Worm (Caenorhabditis elegans): Measurements from ENCODE around the gene dve-1.

The dve-1 gene

DNA sequence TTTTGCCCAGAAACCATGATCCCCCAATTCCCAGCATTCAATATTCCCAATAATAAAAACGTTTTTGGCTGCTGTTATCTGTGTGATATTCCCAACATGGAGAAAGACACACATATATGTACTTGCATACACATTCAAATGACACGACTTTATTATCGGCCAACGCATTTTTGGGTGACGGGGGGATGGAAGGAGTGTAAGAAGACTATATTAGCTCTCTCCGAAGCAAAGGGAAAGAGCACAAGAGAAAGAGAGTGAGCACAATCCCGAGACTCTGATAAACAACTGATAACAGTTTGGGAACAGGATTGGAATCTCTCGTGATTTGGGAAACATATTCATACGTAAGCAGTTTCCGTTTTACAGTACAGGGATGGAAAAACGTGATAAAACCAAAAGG is 6.8 kb upstream of the dve-1 start:
- TF ChIP-seq elt-2 (tag; optimal IDR thresholded peaks at IDR 0.05), result peak; percentile 69
- no peak for TF ChIP-seq ref-2 (tag; optimal IDR thresholded peaks at IDR 0.05)

DNA sequence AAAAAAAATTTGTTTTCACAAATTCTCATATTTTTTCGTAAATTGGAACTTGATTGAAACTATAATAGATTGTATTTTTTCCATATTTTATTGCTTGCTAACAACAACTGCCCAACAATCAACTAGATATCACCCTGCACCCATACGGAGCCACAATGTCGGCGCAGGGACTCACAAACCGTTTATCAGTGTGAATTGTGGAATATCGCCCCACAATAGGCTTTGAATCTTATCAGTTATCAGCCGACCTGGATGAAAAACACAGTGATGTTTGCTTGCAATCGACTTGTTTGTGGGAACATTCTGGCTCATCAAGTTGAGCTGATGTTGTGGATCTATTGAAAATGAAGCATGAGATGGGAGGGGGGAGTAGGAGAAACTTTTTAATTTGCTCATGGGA is 5.4 kb upstream of the dve-1 start:
- TF ChIP-seq fkh-10 (GFP tag; optimal IDR thresholded peaks at IDR 0.05), result no peak
- no peak for TF ChIP-seq pros-1 (tag; optimal IDR thresholded peaks at IDR 0.05)
- no peak for TF ChIP-seq ceh-48 (tag; optimal IDR thresholded peaks at IDR 0.05)
- TF ChIP-seq ceh-18 (tag; optimal IDR thresholded peaks at IDR 0.05), result no peak
- no peak for TF ChIP-seq ceh-9 (tag; optimal IDR thresholded peaks at IDR 0.05)
- TF ChIP-seq ceh-19 (GFP tag; optimal IDR thresholded peaks at IDR 0.05), result no peak
- TF ChIP-seq C08G9.2 (tag; optimal IDR thresholded peaks at IDR 0.05), result no peak
- TF ChIP-seq ceh-31 (tag; optimal IDR thresholded peaks at IDR 0.05), result no peak
- no peak for TF ChIP-seq hlh-13 (GFP tag; optimal IDR thresholded peaks at IDR 0.05)
- TF ChIP-seq gmeb-2 (tag; optimal IDR thresholded peaks at IDR 0.05), result no peak
- no peak for TF ChIP-seq zip-5 (tag; optimal IDR thresholded peaks at IDR 0.05)
- no peak for TF ChIP-seq ceh-30 (tag; optimal IDR thresholded peaks at IDR 0.05)
- TF ChIP-seq hlh-30 (tag; optimal IDR thresholded peaks at IDR 0.05; ENCODE audit: insufficient read depth), result no peak
- no peak for TF ChIP-seq che-1 (tag; optimal IDR thresholded peaks at IDR 0.05)
- TF ChIP-seq elt-2 (tag; optimal IDR thresholded peaks at IDR 0.05), result no peak
- TF ChIP-seq nhr-11 (tag; optimal IDR thresholded peaks at IDR 0.05), result no peak
- TF ChIP-seq C38D4.7 (GFP tag; optimal IDR thresholded peaks at IDR 0.05), result no peak
- no peak for TF ChIP-seq T23F11.4 (GFP tag; optimal IDR thresholded peaks at IDR 0.05)
- TF ChIP-seq pqm-1 (tag; optimal IDR thresholded peaks at IDR 0.05), result no peak
- no peak for TF ChIP-seq npax-4 (tag; optimal IDR thresholded peaks at IDR 0.05)

DNA sequence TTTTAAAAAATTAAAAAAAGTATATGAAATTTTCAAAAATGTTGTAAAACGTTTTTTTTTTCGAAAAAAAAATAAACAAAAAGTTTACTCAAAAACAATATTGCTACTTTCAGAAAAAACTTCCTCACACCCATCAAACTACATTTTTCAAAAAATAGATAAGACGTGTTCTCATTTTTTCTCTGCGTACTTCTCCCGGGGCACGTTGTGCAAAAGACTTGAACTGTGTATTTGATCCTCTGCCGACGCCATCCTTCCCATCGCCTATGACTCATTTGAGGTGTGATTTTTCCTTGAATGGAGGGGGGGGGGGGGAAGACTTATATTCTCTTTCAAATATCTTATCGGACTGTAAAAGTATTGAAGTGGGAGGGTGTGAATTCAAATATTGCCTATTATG is 4.8 kb upstream of the dve-1 start:
- no peak for TF ChIP-seq lin-11 (tag; optimal IDR thresholded peaks at IDR 0.05)
- TF ChIP-seq sox-4 (tag; optimal IDR thresholded peaks at IDR 0.05), result no peak
- no peak for TF ChIP-seq tbx-2 (tag; optimal IDR thresholded peaks at IDR 0.05)
- TF ChIP-seq pax-1 (tag; optimal IDR thresholded peaks at IDR 0.05), result no peak

DNA sequence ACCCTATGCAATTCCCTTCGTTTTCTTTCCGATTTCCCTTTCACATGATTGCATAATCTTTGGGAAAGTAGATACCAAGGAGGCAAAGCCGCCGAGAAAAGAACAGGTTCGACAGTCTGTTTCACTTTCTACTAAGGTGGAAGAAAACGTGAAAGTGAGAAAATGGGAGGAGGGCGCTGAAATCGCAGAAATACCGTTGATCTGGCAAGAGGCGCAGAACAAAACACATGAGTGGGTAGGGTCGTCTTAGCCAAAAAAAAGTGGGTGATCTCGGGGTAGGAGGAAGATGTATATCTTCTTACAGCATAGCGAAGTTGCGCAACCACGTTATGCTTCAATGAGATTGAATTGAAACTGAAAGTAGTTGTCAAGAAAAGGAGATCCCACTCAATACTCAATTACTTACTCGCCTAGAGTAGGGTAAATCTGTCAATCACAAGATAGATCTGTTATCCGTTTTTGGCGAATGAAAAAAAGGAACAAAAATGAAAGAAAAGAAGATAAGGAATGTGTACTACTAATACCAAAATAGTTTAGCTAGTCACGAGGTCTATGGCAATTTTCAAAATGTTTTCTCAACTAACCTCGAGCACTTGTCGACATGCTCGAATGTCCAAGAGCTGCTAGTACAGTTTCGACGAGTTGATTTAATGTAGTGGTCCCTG is 451 bp downstream of the dve-1 start:
- TF ChIP-seq tbx-7 (tag; optimal IDR thresholded peaks at IDR 0.05) (no peak), ceh-31 (tag; optimal IDR thresholded peaks at IDR 0.05) (no peak), T23F11.4 (GFP tag; optimal IDR thresholded peaks at IDR 0.05) (no peak), rnt-1 (tag; optimal IDR thresholded peaks at IDR 0.05) (no peak), Y22D7AL.16 (tag; optimal IDR thresholded peaks at IDR 0.05) (no peak)

- TF ChIP-seq odd-2 (tag; optimal IDR thresholded peaks at IDR 0.05) (no peak), nfya-1 (tag; optimal IDR thresholded peaks at IDR 0.05) (peak; percentile 54), ahr-1 (tag; optimal IDR thresholded peaks at IDR 0.05) (no peak)
Observed at ce11 chrX:431596-431995, 2.0 kb downstream of the dve-1 start.

DNA sequence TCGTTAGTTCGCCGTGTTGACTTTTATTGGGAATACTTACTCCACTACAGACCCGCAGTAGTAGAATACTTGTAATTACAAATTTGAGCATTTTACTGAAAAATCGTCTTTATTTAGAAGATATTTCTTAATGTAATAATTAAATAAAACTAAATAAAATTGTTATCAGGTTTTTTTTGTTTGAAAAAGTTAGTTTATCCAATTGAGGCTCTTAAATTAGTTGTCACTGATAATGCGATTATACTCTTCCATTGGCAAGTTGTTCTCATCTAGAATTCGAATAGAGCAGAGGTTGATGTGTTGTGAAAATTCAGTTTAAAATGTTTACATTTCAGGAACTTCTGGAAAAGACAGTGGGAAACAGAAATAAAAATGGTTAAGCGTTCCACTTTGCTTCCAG is 8.1 kb downstream of the dve-1 start, which contains the start of gene ZK1193.2:
TSS of gene ZK1193.2 (minus strand) at position 101 of the 400 bp plus-strand sequence.
- no peak for TF ChIP-seq hlh-13 (GFP tag; optimal IDR thresholded peaks at IDR 0.05)
- no peak for TF ChIP-seq ceh-6 (GFP tag; optimal IDR thresholded peaks at IDR 0.05)
- TF ChIP-seq T23F11.4 (GFP tag; optimal IDR thresholded peaks at IDR 0.05), result no peak
- TF ChIP-seq odd-2 (tag; optimal IDR thresholded peaks at IDR 0.05), result no peak
- no peak for TF ChIP-seq unc-55 (GFP tag; optimal IDR thresholded peaks at IDR 0.05)
- no peak for TF ChIP-seq che-1 (tag; optimal IDR thresholded peaks at IDR 0.05)
- TF ChIP-seq pha-2 (tag; optimal IDR thresholded peaks at IDR 0.05), result no peak
- no peak for TF ChIP-seq pax-1 (tag; optimal IDR thresholded peaks at IDR 0.05)
- TF ChIP-seq sox-4 (tag; optimal IDR thresholded peaks at IDR 0.05), result no peak
- TF ChIP-seq hlh-15 (tag; optimal IDR thresholded peaks at IDR 0.05), result no peak
- TF ChIP-seq mec-3 (tag; optimal IDR thresholded peaks at IDR 0.05; ENCODE audit: borderline replicate concordance), result no peak
- TF ChIP-seq sox-2 (GFP tag; IDR thresholded peaks at IDR 0.05), result no peak
- TF ChIP-seq ceh-18 (tag; optimal IDR thresholded peaks at IDR 0.05), result no peak
- TF ChIP-seq eyg-1 (tag; optimal IDR thresholded peaks at IDR 0.05), result no peak
- TF ChIP-seq unc-3 (GFP tag; conservative IDR thresholded peaks at IDR 0.05), result no peak
- TF ChIP-seq unc-3 (tag; optimal IDR thresholded peaks at IDR 0.05), result no peak
- no peak for TF ChIP-seq pat-9 (tag; optimal IDR thresholded peaks at IDR 0.05)
- TF ChIP-seq madf-2 (tag; optimal IDR thresholded peaks at IDR 0.05), result no peak
- TF ChIP-seq ttx-3 (tag; optimal IDR thresholded peaks at IDR 0.05), result no peak
